Fruit fly (Drosophila melanogaster): ENCODE data around the gene CG32642.
A peak's percentile ranks its signal among the peaks of the same experiment; 100 is the strongest.

DNA sequence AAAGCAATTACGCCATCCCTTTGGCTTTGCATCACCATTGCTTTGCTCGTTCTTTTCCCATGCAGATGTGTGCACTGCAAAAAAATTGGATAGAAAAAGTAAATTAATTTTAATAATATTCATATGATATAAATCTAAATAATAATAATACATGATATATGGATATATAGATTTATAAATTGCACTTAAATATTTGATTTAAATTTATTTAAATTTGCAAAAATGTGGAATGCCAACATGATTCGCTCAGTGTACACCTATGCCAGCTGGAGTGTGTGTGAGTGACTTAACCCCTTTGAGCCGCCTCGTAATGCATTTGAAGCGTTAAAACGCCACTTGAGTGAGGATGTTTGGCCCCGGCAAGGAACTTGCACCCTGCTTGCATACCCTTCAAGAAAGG lies 45.3 kb upstream of the CG32642 start:
- TF ChIP-seq net (GFP tag; optimal IDR thresholded peaks at IDR 0.05) (no peak), eg (GFP tag; IDR thresholded peaks at IDR 0.05) (0 out of 3 replicates have a peak, but pooled peaks have one; percentile 19), fd85E (GFP tag; optimal IDR thresholded peaks at IDR 0.05) (no peak), Hr38 (GFP tag; optimal IDR thresholded peaks at IDR 0.05) (no peak), Sox102F (GFP tag; optimal IDR thresholded peaks at IDR 0.05) (peak; percentile 10), CG4318 (GFP tag; optimal IDR thresholded peaks at IDR 0.05) (no peak), vri (GFP tag; optimal IDR thresholded peaks at IDR 0.05) (no peak), salr (GFP tag; optimal IDR thresholded peaks at IDR 0.05) (no peak), lz (GFP tag; optimal IDR thresholded peaks at IDR 0.05) (no peak), CG7368 (GFP tag; optimal IDR thresholded peaks at IDR 0.05) (no peak), Smox (GFP tag; optimal IDR thresholded peaks at IDR 0.05) (no peak)

Measured in whole organism, prepupa.